Worm (Caenorhabditis elegans) whole organism, L4 larva: Measurements from ENCODE around the gene taf-10.
A peak's percentile ranks its signal among the peaks of the same experiment; 100 is the strongest.

Experiments used
- F26F4.8 ChIP-seq: fragments of 200-800 bp; sonication (Bioruptor generic); conservative IDR thresholded peaks from 2 replicates; pipeline ENCODE4 v1.3.6; 2022; ENCODE audit warnings: missing genetic modification characterization, missing compliant biosample characterization
- F49E8.2 ChIP-seq: sonication (generic microtip); optimal IDR thresholded peaks from 2 replicates; lab custom pipeline; 2016; ENCODE audit warnings: missing compliant biosample characterization, mild to moderate bottlenecking, missing genetic modification characterization, borderline replicate concordance
- T20F7.1 ChIP-seq: fragments of 200-800 bp; sonication (Bioruptor generic); optimal IDR thresholded peaks from 2 replicates; lab custom pipeline; 2018; ENCODE audit warnings: mild to moderate bottlenecking, missing genetic modification characterization, missing compliant biosample characterization
- T26A8.4 ChIP-seq: fragments of 200-800 bp; sonication (Bioruptor generic); IDR thresholded peaks from 2 replicates; pipeline ENCODE4 v1.3.6; 2022; ENCODE audit warnings: missing genetic modification characterization, missing compliant biosample characterization
- Y105C5A.15 ChIP-seq: fragments of 200-800 bp; sonication (Bioruptor generic); IDR thresholded peaks from 2 replicates; pipeline ENCODE4 v1.3.6; 2022; ENCODE audit warnings: missing genetic modification characterization, missing compliant biosample characterization
- Y48G9A.11 ChIP-seq: fragments of 200-800 bp; sonication (Bioruptor generic); IDR thresholded peaks from 2 replicates; pipeline ENCODE4 v1.3.6; 2022; ENCODE audit warnings: missing genetic modification reagents, missing genetic modification characterization, missing compliant biosample characterization
- Y75B8A.6 ChIP-seq: fragments of 200-800 bp; sonication (Bioruptor generic); IDR thresholded peaks from 2 replicates; pipeline ENCODE4 v1.3.6; 2022; ENCODE audit warnings: missing genetic modification reagents, missing genetic modification characterization, missing compliant biosample characterization
- ZK546.5 ChIP-seq, 2 experiments: sonication (generic microtip); optimal IDR thresholded peaks; 2 replicates each; lab custom pipeline; 2017; ENCODE audit warnings: missing biosample characterization in 2 of 2, missing genetic modification characterization in 2 of 2
- aha-1 ChIP-seq: fragments of 150-350 bp; peaks from one replicate; lab custom pipeline; 2014; ENCODE audit warnings: missing biosample characterization, missing genetic modification characterization
- arid-1 ChIP-seq: fragments of 200-800 bp; sonication (Bioruptor generic); conservative IDR thresholded peaks from 2 replicates; pipeline ENCODE4 v1.3.6; 2022; ENCODE audit warnings: missing genetic modification reagents, missing genetic modification characterization, missing compliant biosample characterization
- ceh-20 ChIP-seq: fragments of 200-800 bp; sonication (Bioruptor generic); IDR thresholded peaks from 2 replicates; pipeline ENCODE4 v1.3.6; 2022; ENCODE audit warnings: missing genetic modification reagents, missing genetic modification characterization, missing compliant biosample characterization
- ceh-44 ChIP-seq: fragments of 200-800 bp; sonication (Bioruptor generic); IDR thresholded peaks from 2 replicates; pipeline ENCODE4 v1.3.6; 2022; ENCODE audit warnings: missing genetic modification reagents, missing genetic modification characterization, missing compliant biosample characterization
- ceh-62 ChIP-seq: sonication (generic microtip); optimal IDR thresholded peaks from 2 replicates; lab custom pipeline; 2017; ENCODE audit warnings: missing biosample characterization, missing genetic modification characterization
- ceh-82 ChIP-seq: sonication (generic microtip); optimal IDR thresholded peaks from 2 replicates; lab custom pipeline; 2017; ENCODE audit warnings: missing biosample characterization, missing genetic modification characterization
- ces-1 ChIP-seq: fragments of 150-350 bp; sonication (generic microtip); optimal IDR thresholded peaks from 4 replicates; lab custom pipeline; 2014; ENCODE audit warnings: missing biosample characterization, missing genetic modification reagents, missing genetic modification characterization
- cey-2 ChIP-seq: sonication (generic microtip); optimal IDR thresholded peaks from 3 replicates; lab custom pipeline; 2017; ENCODE audit warnings: missing genetic modification characterization, mild to moderate bottlenecking, missing compliant biosample characterization, antibody characterized with exemption, borderline replicate concordance; ENCODE audit not compliant: insufficient read depth
- ctbp-1 ChIP-seq: fragments of 200-800 bp; sonication (Bioruptor generic); IDR thresholded peaks from 2 replicates; pipeline ENCODE4 v1.3.6; 2022; ENCODE audit warnings: missing genetic modification reagents, missing genetic modification characterization, missing compliant biosample characterization
- daf-16 ChIP-seq, 3 experiments: sonication (generic microtip); optimal IDR thresholded peaks; 2 replicates each; lab custom pipeline; 2016 to 2017; ENCODE audit warnings: missing genetic modification characterization in 3 of 3, missing genetic modification reagents in 3 of 3, mild to moderate bottlenecking in 2 of 3, missing compliant biosample characterization in 2 of 3, missing biosample characterization in 1 of 3, moderate library complexity in 1 of 3
- daf-19 ChIP-seq: fragments of 200-800 bp; sonication (Bioruptor generic); conservative IDR thresholded peaks from 2 replicates; pipeline ENCODE4 v1.3.6; 2022; ENCODE audit warnings: missing genetic modification characterization, missing compliant biosample characterization
- dpl-1 ChIP-seq: fragments of 150-350 bp; optimal IDR thresholded peaks from 2 replicates; lab custom pipeline; 2014; ENCODE audit warnings: missing biosample characterization, missing genetic modification reagents, missing genetic modification characterization
- dve-1 ChIP-seq: sonication (generic microtip); optimal IDR thresholded peaks from 2 replicates; lab custom pipeline; 2017; ENCODE audit warnings: antibody characterized with exemption, mild to moderate bottlenecking, missing genetic modification characterization, missing compliant biosample characterization; ENCODE audit not compliant: insufficient read depth
- fkh-10 ChIP-seq: fragments of 150-350 bp; optimal IDR thresholded peaks from 2 replicates; lab custom pipeline; 2014; ENCODE audit warnings: missing biosample characterization, missing genetic modification reagents, missing genetic modification characterization
- gei-8 ChIP-seq: fragments of 200-800 bp; sonication (Bioruptor generic); optimal IDR thresholded peaks from 2 replicates; lab custom pipeline; 2018; ENCODE audit warnings: mild to moderate bottlenecking, missing genetic modification characterization, missing compliant biosample characterization
- hif-1 ChIP-seq, 2 experiments: sonication (generic microtip); optimal IDR thresholded peaks; 2 replicates each; lab custom pipeline; 2016 to 2017; ENCODE audit warnings: missing compliant biosample characterization in 2 of 2, missing genetic modification characterization in 2 of 2, missing genetic modification reagents in 2 of 2, missing genotype in 2 of 2, mild to moderate bottlenecking in 1 of 2
- hlh-11 ChIP-seq: fragments of 200-800 bp; sonication (Bioruptor generic); optimal IDR thresholded peaks from 2 replicates; lab custom pipeline; 2018; ENCODE audit warnings: mild to moderate bottlenecking, missing genetic modification characterization, missing compliant biosample characterization
- jun-1 ChIP-seq: fragments of 150-350 bp; optimal IDR thresholded peaks from 2 replicates; lab custom pipeline; 2014; ENCODE audit warnings: missing biosample characterization, missing genetic modification reagents, missing genetic modification characterization
- lim-7 ChIP-seq: fragments of 200-800 bp; sonication (Bioruptor generic); IDR thresholded peaks from 2 replicates; pipeline ENCODE4 v1.3.6; 2022; ENCODE audit warnings: missing genetic modification characterization, missing compliant biosample characterization
- lin-1 ChIP-seq: fragments of 200-800 bp; sonication (Bioruptor generic); IDR thresholded peaks from 2 replicates; pipeline ENCODE4 v1.3.6; 2022; ENCODE audit warnings: missing genetic modification reagents, missing genetic modification characterization, missing compliant biosample characterization
- lin-13 ChIP-seq: fragments of 150-350 bp; optimal IDR thresholded peaks from 2 replicates; lab custom pipeline; 2014; ENCODE audit warnings: missing biosample characterization, missing genetic modification reagents, missing genetic modification characterization
- lin-38 ChIP-seq: fragments of 200-800 bp; sonication (Bioruptor generic); IDR thresholded peaks from 2 replicates; pipeline ENCODE4 v1.3.6; 2022; ENCODE audit warnings: missing genetic modification reagents, missing genetic modification characterization, missing compliant biosample characterization
- lin-39 ChIP-seq: fragments of 150-350 bp; optimal IDR thresholded peaks from 2 replicates; lab custom pipeline; 2014; ENCODE audit warnings: missing biosample characterization, missing genetic modification reagents, missing genetic modification characterization
- lsy-2 ChIP-seq, 2 experiments: fragments of 150-350 bp in 1 of 2; sonication (generic microtip) in 1 of 2; optimal IDR thresholded peaks; 2 replicates each; lab custom pipeline; 2014 to 2017; ENCODE audit warnings: missing biosample characterization in 2 of 2, missing genetic modification characterization in 2 of 2
- madf-5 ChIP-seq, 2 experiments: fragments of 200-800 bp; sonication (Bioruptor generic); IDR thresholded peaks; 2 replicates each; pipeline ENCODE4 v1.3.6; 2022; ENCODE audit warnings: missing compliant biosample characterization in 2 of 2, missing genetic modification characterization in 2 of 2
- mes-2 ChIP-seq: sonication (generic microtip); optimal IDR thresholded peaks from 2 replicates; lab custom pipeline; 2016; ENCODE audit warnings: missing genotype, mild to moderate bottlenecking, missing genetic modification characterization, missing compliant biosample characterization; ENCODE audit not compliant: poor library complexity, severe bottlenecking
- nhr-10 ChIP-seq: fragments of 150-350 bp; optimal IDR thresholded peaks from 2 replicates; lab custom pipeline; 2014; ENCODE audit warnings: missing biosample characterization, missing genetic modification characterization
- nhr-102 ChIP-seq: sonication (generic microtip); optimal IDR thresholded peaks from 2 replicates; lab custom pipeline; 2016; ENCODE audit warnings: mild to moderate bottlenecking, missing genetic modification characterization, moderate library complexity, missing compliant biosample characterization
- nhr-111 ChIP-seq: fragments of 200-800 bp; sonication (Bioruptor generic); optimal IDR thresholded peaks from 2 replicates; lab custom pipeline; 2018; ENCODE audit warnings: mild to moderate bottlenecking, missing genetic modification characterization, missing compliant biosample characterization
- nhr-42 ChIP-seq: fragments of 200-800 bp; sonication (Bioruptor generic); IDR thresholded peaks from 2 replicates; pipeline ENCODE4 v1.3.6; 2022; ENCODE audit warnings: missing genetic modification characterization, missing compliant biosample characterization
- nhr-77 ChIP-seq: fragments of 150-350 bp; optimal IDR thresholded peaks from 2 replicates; lab custom pipeline; 2014; ENCODE audit warnings: missing biosample characterization, missing genetic modification characterization
- pqm-1 ChIP-seq: sonication (generic microtip); optimal IDR thresholded peaks from 2 replicates; lab custom pipeline; 2017; ENCODE audit warnings: missing biosample characterization, missing genetic modification characterization
- rbr-2 ChIP-seq: sonication (generic microtip); optimal IDR thresholded peaks from 2 replicates; lab custom pipeline; 2016; ENCODE audit warnings: missing genotype, missing genetic modification characterization, missing compliant biosample characterization
- saeg-2 ChIP-seq: fragments of 200-800 bp; sonication (Bioruptor generic); IDR thresholded peaks from 2 replicates; pipeline ENCODE4 v1.3.6; 2022; ENCODE audit warnings: missing genetic modification reagents, missing genetic modification characterization, missing compliant biosample characterization
- set-16 ChIP-seq: fragments of 200-800 bp; sonication (Bioruptor generic); IDR thresholded peaks from 2 replicates; pipeline ENCODE4 v1.3.6; 2022; ENCODE audit warnings: missing genetic modification reagents, missing genetic modification characterization, missing compliant biosample characterization
- snpc-1.2 ChIP-seq: fragments of 200-800 bp; sonication (Bioruptor generic); IDR thresholded peaks from 2 replicates; pipeline ENCODE4 v1.3.6; 2022; ENCODE audit warnings: missing genetic modification reagents, missing genetic modification characterization, missing compliant biosample characterization
- unc-130 ChIP-seq: sonication (generic microtip); optimal IDR thresholded peaks from 2 replicates; lab custom pipeline; 2016; ENCODE audit warnings: missing genetic modification reagents, missing genetic modification characterization, missing compliant biosample characterization
- zfp-2 ChIP-seq: sonication (generic microtip); optimal IDR thresholded peaks from 2 replicates; lab custom pipeline; 2016; ENCODE audit warnings: mild to moderate bottlenecking, missing genetic modification characterization, missing compliant biosample characterization
- zfp-3 ChIP-seq: fragments of 200-800 bp; sonication (Bioruptor generic); conservative IDR thresholded peaks from 2 replicates; pipeline ENCODE4 v1.3.6; 2022; ENCODE audit warnings: missing genetic modification reagents, missing genetic modification characterization, missing compliant biosample characterization
- zip-11 ChIP-seq: fragments of 200-800 bp; sonication (Bioruptor generic); IDR thresholded peaks from 2 replicates; pipeline ENCODE4 v1.3.6; 2022; ENCODE audit warnings: missing genetic modification characterization, missing compliant biosample characterization
- ztf-11 ChIP-seq: fragments of 150-350 bp; optimal IDR thresholded peaks from 2 replicates; lab custom pipeline; 2014; ENCODE audit warnings: missing biosample characterization, missing genetic modification characterization

Gene taf-10

ce11 chrV:4731154-4731961, 44.5 kb downstream of the taf-10 start, which contains the start of gene F39G3.3:
Gene F39G3.3, plus strand, starts transcription at chrV:4731911.
- no peak for TF ChIP-seq F26F4.8 (GFP tag; lab: Robert Waterston, UW)
- TF ChIP-seq T26A8.4 (GFP tag; lab: Robert Waterston, UW), result no peak
- TF ChIP-seq zip-11 (GFP tag; lab: Robert Waterston, UW), result no peak
- TF ChIP-seq rbr-2 (tag; lab: Kevin White, UChicago), result peak; percentile 50
- TF ChIP-seq zfp-2 (tag; lab: Kevin White, UChicago), result no peak
- TF ChIP-seq gei-8 (GFP tag; lab: Kevin White, UChicago), result no peak
- TF ChIP-seq ceh-82 (tag; lab: Kevin White, UChicago), result no peak
- TF ChIP-seq arid-1 (GFP tag; lab: Robert Waterston, UW), result no peak
- no peak for TF ChIP-seq snpc-1.2
- TF ChIP-seq ceh-20, result 0 out of 2 replicates have a peak, but pooled peaks have one; percentile 11
- peak in 1 of 2 experiments; percentile 2 for TF ChIP-seq daf-16 (GFP tag; optimal IDR thresholded peaks at IDR 0.05; lab: Kevin White, UChicago)
- peak; percentile 59 for TF ChIP-seq daf-16 (tag; optimal IDR thresholded peaks at IDR 0.05; lab: Kevin White, UChicago)
- no peak for TF ChIP-seq lin-13 (GFP tag; lab: Kevin White, UChicago)
- no peak for TF ChIP-seq ceh-62 (tag; lab: Kevin White, UChicago)
- TF ChIP-seq lin-39 (tag; lab: Kevin White, UChicago), result no peak
- peak in 1 of 2 experiments; percentile 35 for TF ChIP-seq hif-1 (tag; optimal IDR thresholded peaks at IDR 0.05; lab: Kevin White, UChicago)
- peak; percentile 45 for TF ChIP-seq dve-1 (tag; lab: Kevin White, UChicago)
- TF ChIP-seq zfp-3 (GFP tag; lab: Robert Waterston, UW), result no peak
- no peak for TF ChIP-seq nhr-42 (GFP tag; lab: Robert Waterston, UW)
- TF ChIP-seq daf-19 (GFP tag; lab: Robert Waterston, UW), result no peak
- TF ChIP-seq cey-2 (tag; lab: Kevin White, UChicago), result no peak
- no peak for TF ChIP-seq ZK546.5 (tag; optimal IDR thresholded peaks at IDR 0.05; lab: Kevin White, UChicago)
- peak; percentile 86 for TF ChIP-seq mes-2 (tag; lab: Kevin White, UChicago)
- TF ChIP-seq nhr-77 (tag; lab: Kevin White, UChicago), result no peak
- no peak for TF ChIP-seq ctbp-1 (GFP tag; lab: Robert Waterston, UW)
- peak; percentile 30 for TF ChIP-seq dpl-1 (GFP tag; lab: Kevin White, UChicago)
- peak; percentile 41 for TF ChIP-seq ces-1
- no peak for TF ChIP-seq saeg-2
- TF ChIP-seq nhr-10 (tag; lab: Kevin White, UChicago), result no peak
- TF ChIP-seq aha-1 (tag; lab: Kevin White, UChicago), result peak; percentile 82
- TF ChIP-seq set-16, result no peak
- TF ChIP-seq lsy-2 (tag; optimal IDR thresholded peaks at IDR 0.05; lab: Kevin White, UChicago), result peak in 1 of 2 experiments; percentile 55
- TF ChIP-seq F49E8.2 (tag; lab: Kevin White, UChicago), result peak; percentile 84
- TF ChIP-seq Y48G9A.11 (GFP tag; lab: Robert Waterston, UW), result no peak
- TF ChIP-seq pqm-1 (tag; lab: Kevin White, UChicago), result no peak
- TF ChIP-seq madf-5 (GFP tag; IDR thresholded peaks at IDR 0.05; lab: Robert Waterston, UW), result 0 out of 4 replicates have a peak, but pooled peaks of 1 of the 2 experiments have one; percentile 21
- peak; percentile 14 for TF ChIP-seq hlh-11 (tag; lab: Kevin White, UChicago)
- TF ChIP-seq Y75B8A.6 (GFP tag; lab: Robert Waterston, UW), result no peak
- no peak for TF ChIP-seq lim-7 (GFP tag; lab: Robert Waterston, UW)
- no peak for TF ChIP-seq jun-1 (tag; lab: Kevin White, UChicago)
- TF ChIP-seq Y105C5A.15 (GFP tag; lab: Robert Waterston, UW), result no peak
- peak; percentile 73 for TF ChIP-seq lin-38
- TF ChIP-seq nhr-102 (tag; lab: Kevin White, UChicago), result peak; percentile 40
- TF ChIP-seq lin-1 (GFP tag; lab: Robert Waterston, UW), result no peak
- peak; percentile 68 for TF ChIP-seq unc-130
- TF ChIP-seq ceh-44 (GFP tag; lab: Robert Waterston, UW), result no peak
- no peak for TF ChIP-seq fkh-10 (GFP tag; lab: Kevin White, UChicago)
- no peak for TF ChIP-seq T20F7.1 (GFP tag; lab: Kevin White, UChicago)
- TF ChIP-seq ztf-11, result no peak
- TF ChIP-seq nhr-111 (GFP tag; lab: Kevin White, UChicago), result no peak
